Worm (Caenorhabditis elegans): Measurements from ENCODE around the gene gyg-1.

The gyg-1 gene

DNA sequence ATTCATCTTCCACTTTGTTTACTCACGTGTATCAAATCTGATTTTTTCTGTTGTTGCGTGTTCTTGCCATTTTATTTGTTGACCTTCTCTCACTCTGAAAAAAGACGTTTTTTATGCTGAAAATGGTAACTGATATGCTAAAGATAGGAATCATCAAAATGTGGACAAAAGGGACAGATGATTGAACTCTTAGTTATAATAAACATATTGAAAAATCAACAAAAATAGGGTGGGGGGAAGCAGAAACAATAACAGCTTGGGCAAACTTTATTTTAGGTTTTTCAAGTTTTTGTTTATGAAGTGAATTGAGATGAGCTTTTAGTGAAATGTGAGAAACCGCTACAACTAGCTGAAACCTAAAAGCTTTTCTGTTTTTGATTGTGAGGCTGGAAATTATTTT, 4.5 kb upstream of the gyg-1 start, which contains the start of gene F56B6.6:
Gene F56B6.6 (minus strand): TSS at position 101 of the 400 bp plus-strand sequence.
- no peak for TF ChIP-seq lin-39 (tag; optimal IDR thresholded peaks at IDR 0.05)

DNA sequence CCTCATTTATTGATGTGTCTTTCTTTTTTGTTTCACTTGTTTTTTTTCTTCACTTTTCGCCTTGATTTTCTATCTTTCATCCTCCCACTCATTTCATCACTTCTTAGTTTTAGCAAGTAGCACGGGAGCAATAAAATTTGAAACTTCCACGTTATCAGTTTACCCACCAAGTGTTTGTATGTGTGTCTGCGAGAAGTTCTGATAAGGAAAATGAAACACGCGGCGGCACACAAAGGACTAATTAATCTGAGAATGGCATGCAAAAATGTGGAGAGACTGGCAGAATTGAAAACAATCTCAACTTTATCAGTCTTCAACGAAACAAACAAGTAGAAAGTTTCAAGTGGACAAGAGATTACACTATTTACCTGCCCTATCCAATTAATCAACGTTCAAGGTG, 3.2 kb upstream of the gyg-1 start:
- peak; percentile 51 for TF ChIP-seq sma-9 (GFP tag; optimal IDR thresholded peaks at IDR 0.05)
- TF ChIP-seq sma-9 (tag; optimal IDR thresholded peaks at IDR 0.05), result no peak
- peak; percentile 35 for TF ChIP-seq sma-3 (GFP tag; optimal IDR thresholded peaks at IDR 0.05)
- peak; percentile 78 for TF ChIP-seq fos-1 (tag; optimal IDR thresholded peaks at IDR 0.05)
- no peak for TF ChIP-seq blmp-1 (tag; optimal IDR thresholded peaks at IDR 0.05; ENCODE audit: insufficient read depth)
- TF ChIP-seq F13H6.1 (tag; optimal IDR thresholded peaks at IDR 0.05), result peak; percentile 66
- no peak for TF ChIP-seq nhr-12 (tag; optimal IDR thresholded peaks at IDR 0.05)
- TF ChIP-seq gmeb-1 (tag; optimal IDR thresholded peaks at IDR 0.05), result peak; percentile 8
- TF ChIP-seq R02D3.7 (tag; optimal IDR thresholded peaks at IDR 0.05), result no peak
- TF ChIP-seq lsy-2 (tag; optimal IDR thresholded peaks at IDR 0.05), result peak in 1 of 2 experiments; percentile 26
- peak; percentile 84 for TF ChIP-seq crh-2 (tag; optimal IDR thresholded peaks at IDR 0.05)
- peak; percentile 63 for TF ChIP-seq nhr-129 (tag; optimal IDR thresholded peaks at IDR 0.05)

DNA sequence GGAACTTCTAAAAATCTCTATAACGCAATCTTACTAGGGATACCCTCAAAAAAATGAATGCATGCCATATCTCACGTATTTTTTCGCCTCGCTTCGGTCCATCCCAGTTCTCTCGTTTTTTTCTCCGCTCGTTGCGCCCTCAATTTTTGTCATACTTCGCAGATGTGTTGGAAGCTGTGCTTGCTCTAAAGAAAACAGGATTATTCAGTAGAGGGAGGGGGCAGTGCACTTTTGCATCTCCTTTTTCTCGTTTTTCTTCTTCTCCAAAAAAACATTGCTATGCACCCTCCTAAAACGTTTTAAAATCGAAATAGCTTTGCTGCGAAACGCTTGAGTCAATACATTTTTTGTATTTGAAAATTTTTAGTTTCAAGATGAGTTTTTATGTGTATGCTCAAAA, 1.9 kb upstream of the gyg-1 start:
- no peak for TF ChIP-seq C34F6.9 (tag; optimal IDR thresholded peaks at IDR 0.05)
- TF ChIP-seq nhr-25 (tag; optimal IDR thresholded peaks at IDR 0.05), result no peak
- no peak for TF ChIP-seq unc-62 (GFP tag; optimal IDR thresholded peaks at IDR 0.05)
- no peak for TF ChIP-seq nhr-23 (tag; optimal IDR thresholded peaks at IDR 0.05)
- TF ChIP-seq nhr-129 (tag; optimal IDR thresholded peaks at IDR 0.05), result peak; percentile 44
- TF ChIP-seq ceh-82 (tag; optimal IDR thresholded peaks at IDR 0.05), result no peak
- TF ChIP-seq nhr-237 (tag; optimal IDR thresholded peaks at IDR 0.05), result no peak
- TF ChIP-seq nhr-6 (tag; optimal IDR thresholded peaks at IDR 0.05), result no peak
- no peak for TF ChIP-seq nhr-11 (tag; optimal IDR thresholded peaks at IDR 0.05)
- no peak for TF ChIP-seq nhr-21 (tag; optimal IDR thresholded peaks at IDR 0.05)
- no peak for TF ChIP-seq elt-1 (tag; optimal IDR thresholded peaks at IDR 0.05)
- peak; percentile 31 for TF ChIP-seq Y55F3AM.14 (GFP tag; optimal IDR thresholded peaks at IDR 0.05)
- no peak for TF ChIP-seq peb-1 (tag; optimal IDR thresholded peaks at IDR 0.05)
- TF ChIP-seq unc-39 (tag; optimal IDR thresholded peaks at IDR 0.05), result no peak
- TF ChIP-seq nhr-12 (tag; optimal IDR thresholded peaks at IDR 0.05), result no peak
- TF ChIP-seq R02D3.7 (tag; optimal IDR thresholded peaks at IDR 0.05), result no peak
- TF ChIP-seq mab-5 (tag; optimal IDR thresholded peaks at IDR 0.05), result no peak
- no peak for TF ChIP-seq sma-9 (GFP tag; optimal IDR thresholded peaks at IDR 0.05)
- no peak for TF ChIP-seq sma-9 (tag; optimal IDR thresholded peaks at IDR 0.05)
- peak; percentile 53 for TF ChIP-seq zag-1 (tag; optimal IDR thresholded peaks at IDR 0.05)
- TF ChIP-seq ceh-16 (tag; optimal IDR thresholded peaks at IDR 0.05), result no peak

DNA sequence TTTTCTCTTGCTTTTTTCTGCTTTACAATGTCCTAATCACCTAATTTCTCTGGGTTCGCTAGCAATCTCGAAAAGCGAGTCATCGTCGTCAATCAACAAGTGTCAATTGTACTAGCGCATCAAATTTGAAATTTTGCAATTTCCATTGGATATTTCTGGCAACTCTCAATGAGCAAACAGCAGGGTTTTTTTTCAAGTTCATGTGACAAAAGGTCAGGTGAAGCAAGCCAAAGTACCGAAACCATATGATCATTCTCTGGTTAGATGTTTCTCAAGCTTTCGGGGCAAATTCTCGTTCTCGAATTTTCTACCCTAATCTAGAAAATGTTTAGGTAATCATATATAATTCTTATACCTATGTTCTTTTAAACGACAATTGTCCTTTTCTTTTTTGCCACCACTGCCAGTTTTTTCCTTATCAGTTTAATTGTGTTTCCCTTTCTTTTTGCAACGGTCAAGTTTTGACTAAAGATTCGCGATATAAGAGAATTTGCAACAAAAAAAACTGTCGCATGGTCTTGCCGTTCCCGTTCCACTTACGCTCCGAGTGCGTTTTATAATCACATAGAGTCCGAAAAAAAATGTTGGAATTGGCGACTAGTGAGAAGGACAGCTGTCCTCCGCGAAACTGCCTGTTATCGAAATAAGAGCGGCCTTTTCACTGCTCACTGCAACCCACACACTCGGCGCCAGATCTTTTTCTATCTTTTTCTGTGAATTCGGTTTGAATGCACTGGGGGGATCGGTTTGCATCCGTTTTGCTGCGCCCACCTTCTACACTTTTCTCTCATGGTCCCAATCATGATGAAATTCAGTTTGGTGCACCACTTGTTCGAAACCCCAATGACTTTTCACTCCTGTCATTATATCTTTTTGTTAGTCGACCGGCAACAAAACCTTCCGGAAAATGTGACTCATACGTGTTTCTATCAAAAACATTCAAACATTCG, 858 bp upstream of the gyg-1 start:
- no peak for TF ChIP-seq fos-1 (tag; optimal IDR thresholded peaks at IDR 0.05)
- TF ChIP-seq snpc-4 (tag; optimal IDR thresholded peaks at IDR 0.05), result no peak
- no peak for TF ChIP-seq skn-1 (tag; optimal IDR thresholded peaks at IDR 0.05)
- TF ChIP-seq Y55F3AM.14 (GFP tag; optimal IDR thresholded peaks at IDR 0.05), result no peak
- TF ChIP-seq elt-3 (tag; optimal IDR thresholded peaks at IDR 0.05), result no peak
- TF ChIP-seq ama-1 (optimal IDR thresholded peaks at IDR 0.05), result peak; percentile 27
- no peak for TF ChIP-seq nhr-25 (tag; optimal IDR thresholded peaks at IDR 0.05)
- no peak for TF ChIP-seq nhr-21 (tag; optimal IDR thresholded peaks at IDR 0.05)
- peak in 1 of 2 experiments; percentile 3 for TF ChIP-seq lsy-2 (tag; optimal IDR thresholded peaks at IDR 0.05)
- peak; percentile 17 for TF ChIP-seq C34F6.9 (tag; optimal IDR thresholded peaks at IDR 0.05)
- TF ChIP-seq unc-39 (tag; optimal IDR thresholded peaks at IDR 0.05), result no peak
- no peak for TF ChIP-seq ceh-16 (tag; optimal IDR thresholded peaks at IDR 0.05)
- TF ChIP-seq nhr-129 (tag; optimal IDR thresholded peaks at IDR 0.05), result peak; percentile 70
- TF ChIP-seq F13H6.1 (tag; optimal IDR thresholded peaks at IDR 0.05), result peak; percentile 65
- TF ChIP-seq sma-9 (GFP tag; optimal IDR thresholded peaks at IDR 0.05), result peak; percentile 51
- no peak for TF ChIP-seq sma-9 (tag; optimal IDR thresholded peaks at IDR 0.05)

DNA sequence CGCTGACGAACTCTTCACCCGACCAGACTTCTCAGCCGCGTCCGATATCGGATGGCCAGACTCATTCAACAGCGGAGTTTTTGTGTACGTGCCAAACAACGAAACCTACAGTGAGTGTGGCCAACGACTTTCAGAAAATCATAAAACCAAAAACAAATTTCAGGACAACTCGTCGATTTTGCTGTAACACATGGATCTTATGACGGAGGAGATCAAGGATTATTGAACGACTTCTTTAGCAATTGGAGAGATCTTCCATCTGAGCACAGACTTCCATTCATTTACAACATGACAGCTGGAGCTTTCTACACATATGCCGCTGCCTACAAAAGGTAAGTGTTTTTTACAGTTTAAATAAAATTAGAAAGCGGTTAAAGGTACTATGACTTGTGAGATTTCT, 632 bp downstream of the gyg-1 start:
- TF ChIP-seq aly-2 (tag; optimal IDR thresholded peaks at IDR 0.05) (no peak), nhr-11 (tag; optimal IDR thresholded peaks at IDR 0.05) (no peak), nhr-10 (tag; optimal IDR thresholded peaks at IDR 0.05) (no peak), lsy-2 (tag; optimal IDR thresholded peaks at IDR 0.05) (no peak), elt-3 (tag; optimal IDR thresholded peaks at IDR 0.05) (no peak), mab-5 (tag; optimal IDR thresholded peaks at IDR 0.05) (no peak), sma-9 (GFP tag; optimal IDR thresholded peaks at IDR 0.05) (no peak), sma-9 (tag; optimal IDR thresholded peaks at IDR 0.05) (no peak), fos-1 (tag; optimal IDR thresholded peaks at IDR 0.05) (no peak), sma-3 (GFP tag; optimal IDR thresholded peaks at IDR 0.05) (no peak), blmp-1 (tag; optimal IDR thresholded peaks at IDR 0.05; ENCODE audit: insufficient read depth) (no peak), lin-39 (tag; optimal IDR thresholded peaks at IDR 0.05) (no peak), gmeb-1 (tag; optimal IDR thresholded peaks at IDR 0.05) (no peak), nhr-25 (tag; optimal IDR thresholded peaks at IDR 0.05) (no peak), ztf-1 (GFP tag; conservative IDR thresholded peaks at IDR 0.05) (no peak), nhr-23 (tag; optimal IDR thresholded peaks at IDR 0.05) (no peak), ceh-82 (tag; optimal IDR thresholded peaks at IDR 0.05) (no peak), nhr-12 (tag; optimal IDR thresholded peaks at IDR 0.05) (no peak), unc-39 (tag; optimal IDR thresholded peaks at IDR 0.05) (no peak)
